Worm (Caenorhabditis elegans) whole organism, midembryonic: ENCODE results near the gene T28C6.10.

Experiments used
- cog-1 ChIP-seq: sonication (generic microtip); optimal IDR thresholded peaks from 2 replicates; lab custom pipeline; 2016; ENCODE audit warnings: missing genetic modification characterization, missing compliant biosample characterization
- flt-1 ChIP-seq: fragments of 200-800 bp; sonication (Bioruptor generic); IDR thresholded peaks from 2 replicates; pipeline ENCODE4 v1.3.6; 2022; ENCODE audit warnings: missing genetic modification characterization, missing compliant biosample characterization
- klf-2 ChIP-seq: fragments of 200-800 bp; sonication (Bioruptor generic); conservative IDR thresholded peaks from 2 replicates; pipeline ENCODE4 v1.3.6; 2022; ENCODE audit warnings: missing genetic modification reagents, missing genetic modification characterization, missing compliant biosample characterization
- med-1 ChIP-seq: sonication (generic microtip); optimal IDR thresholded peaks from 2 replicates; lab custom pipeline; 2017; ENCODE audit warnings: missing genetic modification characterization, mild to moderate bottlenecking, missing compliant biosample characterization, antibody characterized with exemption, missing genetic modification reagents; ENCODE audit not compliant: insufficient read depth
- ref-1 ChIP-seq: fragments of 200-800 bp; sonication (Bioruptor generic); conservative IDR thresholded peaks from 2 replicates; pipeline ENCODE4 v1.3.6; 2022; ENCODE audit warnings: missing genetic modification reagents, missing genetic modification characterization, missing compliant biosample characterization
- tab-1 ChIP-seq: fragments of 200-800 bp; sonication (Bioruptor generic); IDR thresholded peaks from 2 replicates; pipeline ENCODE4 v1.3.6; 2022; ENCODE audit warnings: missing genetic modification characterization, missing compliant biosample characterization
- ztf-29 ChIP-seq: fragments of 200-800 bp; sonication (Bioruptor generic); IDR thresholded peaks from 2 replicates; pipeline ENCODE4 v1.3.6; 2022; ENCODE audit warnings: missing genetic modification reagents, missing genetic modification characterization, missing compliant biosample characterization

- no peak for TF ChIP-seq klf-2 (GFP tag; lab: Robert Waterston, UW)
- no peak for TF ChIP-seq flt-1 (GFP tag; lab: Robert Waterston, UW)
- no peak for TF ChIP-seq ref-1
- TF ChIP-seq ztf-29: no peak
- no peak for TF ChIP-seq med-1 (GFP tag; lab: Kevin White, UChicago)
- TF ChIP-seq tab-1 (GFP tag; lab: Robert Waterston, UW): no peak
- TF ChIP-seq cog-1 (tag; lab: Kevin White, UChicago): no peak
Observed at ce11 chrIV:8769539-8769938, 48.2 kb upstream of the T28C6.10 start, which contains the start of gene F20C5.5.
